Worm (Caenorhabditis elegans) whole organism, mixed stage, embryonic: Measurements from ENCODE around the gene Y61A9LA.4.
A peak's percentile ranks its signal among the peaks of the same experiment; 100 is the strongest.

Experiments
- M03D4.4 ChIP-seq: sonication (generic microtip); optimal IDR thresholded peaks from 2 replicates; lab custom pipeline; 2017; ENCODE audit warnings: mild to moderate bottlenecking, missing genetic modification characterization, missing compliant biosample characterization
- bed-3 ChIP-seq: fragments of 200-800 bp; sonication (Bioruptor generic); optimal IDR thresholded peaks from 3 replicates; lab custom pipeline; 2018; ENCODE audit warnings: mild to moderate bottlenecking, missing genetic modification characterization, moderate library complexity, missing compliant biosample characterization
- blmp-1 ChIP-seq: fragments of 150-350 bp; optimal IDR thresholded peaks from 2 replicates; lab custom pipeline; 2014; ENCODE audit warnings: missing biosample characterization, missing genetic modification characterization
- ceh-39 ChIP-seq: fragments of 150-350 bp; optimal IDR thresholded peaks from 2 replicates; lab custom pipeline; 2014; ENCODE audit warnings: missing biosample characterization, missing genetic modification characterization
- ceh-43 ChIP-seq: fragments of 200-800 bp; sonication (Bioruptor generic); optimal IDR thresholded peaks from 2 replicates; lab custom pipeline; 2018; ENCODE audit warnings: mild to moderate bottlenecking, missing genetic modification characterization, moderate library complexity, missing compliant biosample characterization
- ceh-83 ChIP-seq: fragments of 200-800 bp; sonication (Bioruptor generic); optimal IDR thresholded peaks from 2 replicates; lab custom pipeline; 2018; ENCODE audit warnings: mild to moderate bottlenecking, missing genetic modification characterization, missing compliant biosample characterization
- ces-1 ChIP-seq: fragments of 150-350 bp; optimal IDR thresholded peaks from 2 replicates; lab custom pipeline; 2014; ENCODE audit warnings: missing biosample characterization, missing genetic modification reagents, missing genetic modification characterization
- cnd-1 ChIP-seq: fragments of 200-800 bp; sonication (Bioruptor generic); optimal IDR thresholded peaks from 2 replicates; lab custom pipeline; 2018; ENCODE audit warnings: mild to moderate bottlenecking, missing genetic modification characterization, missing compliant biosample characterization
- drap-1 ChIP-seq: fragments of 200-800 bp; sonication (Bioruptor generic); optimal IDR thresholded peaks from 3 replicates; lab custom pipeline; 2018; ENCODE audit warnings: mild to moderate bottlenecking, missing genetic modification characterization, missing compliant biosample characterization
- elt-1 ChIP-seq: sonication (generic microtip); optimal IDR thresholded peaks from 2 replicates; lab custom pipeline; 2017; ENCODE audit warnings: missing genetic modification characterization, mild to moderate bottlenecking, missing compliant biosample characterization, antibody characterized with exemption, moderate library complexity, borderline replicate concordance; ENCODE audit not compliant: insufficient read depth
- elt-3 ChIP-seq: fragments of 150-350 bp; optimal IDR thresholded peaks from 2 replicates; lab custom pipeline; 2014; ENCODE audit warnings: missing biosample characterization, missing genetic modification characterization
- ham-2 ChIP-seq: fragments of 200-800 bp; sonication (Bioruptor generic); optimal IDR thresholded peaks from 2 replicates; lab custom pipeline; 2018; ENCODE audit warnings: mild to moderate bottlenecking, missing genetic modification characterization, missing compliant biosample characterization
- hlh-1 ChIP-seq: fragments of 150-350 bp; optimal IDR thresholded peaks from 2 replicates; lab custom pipeline; 2014; ENCODE audit warnings: missing biosample characterization, missing genetic modification reagents, missing genetic modification characterization
- lin-13 ChIP-seq: fragments of 150-350 bp; optimal IDR thresholded peaks from 2 replicates; lab custom pipeline; 2014; ENCODE audit warnings: missing biosample characterization, missing genetic modification characterization
- lsy-2 ChIP-seq: fragments of 150-350 bp; optimal IDR thresholded peaks from 2 replicates; lab custom pipeline; 2014; ENCODE audit warnings: missing biosample characterization, missing genetic modification characterization
- mab-5 ChIP-seq: fragments of 150-350 bp; optimal IDR thresholded peaks from 2 replicates; lab custom pipeline; 2014; ENCODE audit warnings: missing biosample characterization, missing genetic modification characterization
- mep-1 ChIP-seq: fragments of 150-350 bp; optimal IDR thresholded peaks from 2 replicates; lab custom pipeline; 2017; ENCODE audit warnings: missing biosample characterization, missing genetic modification reagents, missing genetic modification characterization, inconsistent platforms
- mls-2 ChIP-seq: sonication (generic microtip); optimal IDR thresholded peaks from 2 replicates; lab custom pipeline; 2016; ENCODE audit warnings: mild to moderate bottlenecking, missing genetic modification characterization, moderate library complexity, missing compliant biosample characterization
- nhr-12 ChIP-seq: fragments of 150-350 bp; optimal IDR thresholded peaks from 2 replicates; lab custom pipeline; 2014; ENCODE audit warnings: missing biosample characterization, missing genetic modification characterization
- nhr-2 ChIP-seq: fragments of 150-350 bp; optimal IDR thresholded peaks from 2 replicates; lab custom pipeline; 2014; ENCODE audit warnings: missing biosample characterization, missing genetic modification characterization
- nhr-28 ChIP-seq: fragments of 150-350 bp; optimal IDR thresholded peaks from 2 replicates; lab custom pipeline; 2014; ENCODE audit warnings: missing biosample characterization, missing genetic modification characterization
- nhr-76 ChIP-seq: sonication (generic microtip); optimal IDR thresholded peaks from 2 replicates; lab custom pipeline; 2017; ENCODE audit warnings: missing biosample characterization, missing genetic modification characterization
- pha-4 ChIP-seq: fragments of 150-350 bp; optimal IDR thresholded peaks from 2 replicates; lab custom pipeline; 2018; ENCODE audit warnings: missing biosample characterization, missing genetic modification reagents, missing genetic modification characterization
- sem-2 ChIP-seq: fragments of 200-800 bp; sonication (Bioruptor generic); optimal IDR thresholded peaks from 2 replicates; lab custom pipeline; 2018; ENCODE audit warnings: mild to moderate bottlenecking, missing genetic modification characterization, missing compliant biosample characterization
- snpc-4 ChIP-seq: fragments of 150-350 bp; optimal IDR thresholded peaks from 2 replicates; lab custom pipeline; 2014; ENCODE audit warnings: missing biosample characterization, missing genetic modification characterization
- sptf-1 ChIP-seq: sonication (generic microtip); optimal IDR thresholded peaks from 2 replicates; lab custom pipeline; 2017; ENCODE audit warnings: mild to moderate bottlenecking, missing genetic modification characterization, moderate library complexity, missing compliant biosample characterization
- tbx-8 ChIP-seq: fragments of 200-800 bp; sonication (Bioruptor generic); optimal IDR thresholded peaks from 2 replicates; lab custom pipeline; 2018; ENCODE audit warnings: mild to moderate bottlenecking, missing genetic modification characterization, moderate library complexity, missing compliant biosample characterization
- unc-120 ChIP-seq: sonication (generic microtip); optimal IDR thresholded peaks from 2 replicates; lab custom pipeline; 2017; ENCODE audit warnings: missing genetic modification characterization, missing compliant biosample characterization; ENCODE audit not compliant: poor library complexity, severe bottlenecking
- unc-39 ChIP-seq: fragments of 150-350 bp; optimal IDR thresholded peaks from 2 replicates; lab custom pipeline; 2014; ENCODE audit warnings: missing biosample characterization, missing genetic modification characterization
- unc-62 ChIP-seq: fragments of 150-350 bp; optimal IDR thresholded peaks from 2 replicates; lab custom pipeline; 2014; ENCODE audit warnings: missing biosample characterization, missing genetic modification reagents, missing genetic modification characterization
- zip-8 ChIP-seq: fragments of 150-350 bp; optimal IDR thresholded peaks from 2 replicates; lab custom pipeline; 2014; ENCODE audit warnings: missing biosample characterization, missing genetic modification characterization
- ztf-11 ChIP-seq: fragments of 150-350 bp; optimal IDR thresholded peaks from 2 replicates; lab custom pipeline; 2014; ENCODE audit warnings: missing biosample characterization, missing genetic modification characterization

The Y61A9LA.4 gene

ce11 chrV:4539855-4540254 is 20.7 kb upstream of the Y61A9LA.4 start:
- TF ChIP-seq cnd-1 (no peak), elt-1 (tag; lab: Kevin White, UChicago) (no peak), ztf-11 (tag; lab: Kevin White, UChicago) (no peak), snpc-4 (tag; lab: Kevin White, UChicago) (no peak), unc-62 (GFP tag; lab: Kevin White, UChicago) (no peak), mep-1 (no peak), mab-5 (tag; lab: Kevin White, UChicago) (no peak), hlh-1 (no peak), tbx-8 (GFP tag; lab: Kevin White, UChicago) (no peak), bed-3 (GFP tag; lab: Kevin White, UChicago) (no peak), unc-39 (tag; lab: Kevin White, UChicago) (no peak)

DNA sequence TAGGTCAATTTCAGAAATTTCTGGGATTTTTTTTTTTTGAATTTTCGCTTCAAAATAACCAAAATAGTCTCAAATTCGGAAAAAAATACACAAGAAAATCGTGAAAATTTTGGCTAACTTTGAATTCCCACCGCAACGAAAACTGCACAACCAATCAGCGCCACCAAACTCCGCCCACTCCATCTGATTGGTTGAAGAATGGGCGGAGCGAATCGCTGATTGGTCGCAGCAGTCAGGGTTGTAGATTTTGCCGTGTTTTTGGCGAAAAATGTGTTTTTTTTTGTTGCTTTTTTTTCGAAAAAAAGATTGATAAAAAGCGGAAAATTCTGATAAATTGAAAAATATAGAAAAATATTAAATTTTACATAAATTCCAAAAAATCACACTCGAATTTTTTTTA is 13.7 kb upstream of the Y61A9LA.4 start:
- TF ChIP-seq hlh-1 (no peak), pha-4 (tag; lab: Kevin White, UChicago) (no peak), drap-1 (GFP tag; lab: Kevin White, UChicago) (no peak), ztf-11 (tag; lab: Kevin White, UChicago) (no peak), sem-2 (no peak), ceh-39 (tag; lab: Kevin White, UChicago) (no peak)

ce11 chrV:4549191-4549590 is 11.3 kb upstream of the Y61A9LA.4 start, which contains the start of gene sos-1:
Gene sos-1 (minus strand): TSS chrV:4549291.
- TF ChIP-seq lin-13 (tag; lab: Kevin White, UChicago) (no peak), blmp-1 (tag; lab: Kevin White, UChicago) (no peak), M03D4.4 (tag; lab: Kevin White, UChicago) (no peak), sptf-1 (tag; lab: Kevin White, UChicago) (no peak), sem-2 (no peak), ceh-83 (GFP tag; lab: Kevin White, UChicago) (no peak), mab-5 (tag; lab: Kevin White, UChicago) (no peak), tbx-8 (GFP tag; lab: Kevin White, UChicago) (no peak), zip-8 (no peak), nhr-76 (no peak), lsy-2 (tag; lab: Kevin White, UChicago) (no peak), drap-1 (GFP tag; lab: Kevin White, UChicago) (no peak), elt-1 (tag; lab: Kevin White, UChicago) (no peak), mls-2 (tag; lab: Kevin White, UChicago) (no peak), hlh-1 (no peak), ceh-39 (tag; lab: Kevin White, UChicago) (no peak), elt-3 (no peak), nhr-12 (tag; lab: Kevin White, UChicago) (no peak), ceh-43 (no peak), unc-39 (tag; lab: Kevin White, UChicago) (no peak)
- TF ChIP-seq, all 35 proteins: peak for 0

DNA sequence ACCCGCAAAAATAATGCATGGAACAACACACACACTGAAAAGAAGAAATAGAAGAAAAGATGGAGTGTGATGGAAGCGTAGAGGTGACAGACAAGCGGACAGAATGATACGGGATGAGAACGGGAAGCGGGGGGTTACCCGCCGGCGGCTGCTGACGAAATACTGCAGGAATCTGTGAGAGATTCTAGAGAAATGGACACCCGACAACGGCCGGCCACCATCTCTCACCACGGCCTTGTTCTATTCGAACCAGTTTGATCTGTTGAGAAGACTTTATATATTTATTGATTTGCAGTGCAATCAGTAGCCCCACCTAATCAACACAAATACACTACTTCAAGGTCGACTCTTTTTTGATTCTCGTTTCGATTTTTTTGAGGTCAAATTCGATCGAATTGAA is 10.1 kb upstream of the Y61A9LA.4 start:
- TF ChIP-seq nhr-28 (tag; lab: Kevin White, UChicago) (no peak), ceh-39 (tag; lab: Kevin White, UChicago) (no peak), elt-1 (tag; lab: Kevin White, UChicago) (peak; percentile 1), pha-4 (tag; lab: Kevin White, UChicago) (peak; percentile 16), hlh-1 (peak; percentile 43), sptf-1 (tag; lab: Kevin White, UChicago) (no peak), ceh-43 (no peak), unc-120 (tag; lab: Kevin White, UChicago) (peak; percentile 52), ces-1 (GFP tag; lab: Kevin White, UChicago) (no peak), nhr-2 (tag; lab: Kevin White, UChicago) (peak; percentile 67), ztf-11 (tag; lab: Kevin White, UChicago) (no peak), nhr-12 (tag; lab: Kevin White, UChicago) (no peak), unc-62 (GFP tag; lab: Kevin White, UChicago) (peak; percentile 47), ham-2 (GFP tag; lab: Kevin White, UChicago) (peak; percentile 87), bed-3 (GFP tag; lab: Kevin White, UChicago) (no peak), ceh-83 (GFP tag; lab: Kevin White, UChicago) (no peak), elt-3 (peak; percentile 28)
